Fruit fly (Drosophila melanogaster) whole organism, embryonic: ENCODE data around the gene Cdc42.

Experiments
- ATbp ChIP-seq: fragments of 200-800 bp; sonication (Bioruptor generic); optimal IDR thresholded peaks from 2 replicates; lab custom pipeline; 2017; ENCODE audit warnings: missing biosample characterization, mild to moderate bottlenecking, missing genetic modification characterization, missing genetic modification reagents
- B-H2 ChIP-seq: fragments of 200-800 bp; sonication (Bioruptor generic); optimal IDR thresholded peaks from 2 replicates; lab custom pipeline; 2018; ENCODE audit warnings: missing biosample characterization, mild to moderate bottlenecking, missing genetic modification characterization
- CG10431 ChIP-seq: fragments of 200-800 bp; sonication (Bioruptor generic); optimal IDR thresholded peaks from 3 replicates; lab custom pipeline; 2018; ENCODE audit warnings: missing biosample characterization, mild to moderate bottlenecking, missing genetic modification characterization
- CG10979 ChIP-seq: fragments of 200-800 bp; sonication (Bioruptor generic); optimal IDR thresholded peaks from 2 replicates; lab custom pipeline; 2018; ENCODE audit warnings: missing biosample characterization, mild to moderate bottlenecking, missing genetic modification characterization, moderate library complexity
- CG12299 ChIP-seq: fragments of 200-800 bp; sonication (Bioruptor generic); optimal IDR thresholded peaks from 2 replicates; lab custom pipeline; 2018; ENCODE audit warnings: missing biosample characterization, mild to moderate bottlenecking, missing genetic modification characterization
- CG14710 ChIP-seq: fragments of 200-800 bp; sonication (Bioruptor generic); optimal IDR thresholded peaks from 3 replicates; lab custom pipeline; 2019; ENCODE audit warnings: missing biosample characterization, mild to moderate bottlenecking, missing genetic modification characterization, moderate library complexity
- CG17186 ChIP-seq: fragments of 200-800 bp; sonication (Bioruptor generic); optimal IDR thresholded peaks from 3 replicates; lab custom pipeline; 2017; ENCODE audit warnings: missing biosample characterization, missing genetic modification reagents, missing genetic modification characterization
- CG17385 ChIP-seq: fragments of 200-800 bp; sonication (Bioruptor generic); optimal IDR thresholded peaks from 3 replicates; lab custom pipeline; 2018; ENCODE audit warnings: missing biosample characterization, mild to moderate bottlenecking, missing genetic modification characterization
- CG17829 ChIP-seq: fragments of 200-800 bp; optimal IDR thresholded peaks from 2 replicates; lab custom pipeline; 2019; ENCODE audit warnings: missing biosample characterization, mild to moderate bottlenecking, missing genetic modification characterization, moderate library complexity
- CG18011 ChIP-seq: fragments of 200-800 bp; sonication (Bioruptor generic); optimal IDR thresholded peaks from 2 replicates; lab custom pipeline; 2017; ENCODE audit warnings: missing biosample characterization, missing genetic modification characterization, mild to moderate bottlenecking, moderate library complexity, missing genotype
- CG2129 ChIP-seq: fragments of 200-800 bp; sonication (Bioruptor generic); IDR thresholded peaks from 2 replicates; pipeline ENCODE4 v1.3.6; 2022; ENCODE audit warnings: missing biosample characterization, missing genetic modification characterization; ENCODE audit not compliant: partially characterized antibody
- CG2678 ChIP-seq: fragments of 200-800 bp; sonication (Bioruptor generic); optimal IDR thresholded peaks from 3 replicates; lab custom pipeline; 2019; ENCODE audit warnings: missing biosample characterization, mild to moderate bottlenecking, missing genetic modification characterization, moderate library complexity
- CG2712 ChIP-seq: fragments of 200-800 bp; optimal IDR thresholded peaks from 3 replicates; lab custom pipeline; 2019; ENCODE audit warnings: missing biosample characterization, mild to moderate bottlenecking, missing genetic modification characterization, moderate library complexity
- CG3065 ChIP-seq: fragments of 200-800 bp; sonication (Bioruptor generic); optimal IDR thresholded peaks from 2 replicates; lab custom pipeline; 2016; ENCODE audit warnings: missing biosample characterization, missing genetic modification characterization
- CG34422 ChIP-seq: fragments of 200-800 bp; sonication (Bioruptor generic); IDR thresholded peaks from 3 replicates; pipeline ENCODE4 v1.3.6; 2022; ENCODE audit warnings: missing biosample characterization, missing genetic modification characterization
- CG42726 ChIP-seq: fragments of 200-800 bp; sonication (Bioruptor generic); IDR thresholded peaks from 2 replicates; pipeline ENCODE4 v1.3.6; 2022; ENCODE audit warnings: missing biosample characterization, missing genetic modification characterization; ENCODE audit not compliant: partially characterized antibody
- CG4617 ChIP-seq: fragments of 200-800 bp; sonication (Bioruptor generic); optimal IDR thresholded peaks from 3 replicates; lab custom pipeline; 2016; ENCODE audit warnings: missing biosample characterization, missing genetic modification characterization, borderline replicate concordance
- CG4730 ChIP-seq: fragments of 200-800 bp; sonication (Bioruptor generic); IDR thresholded peaks from 2 replicates; pipeline ENCODE4 v1.3.6; 2022; ENCODE audit warnings: missing biosample characterization, missing genetic modification characterization
- CG6175 ChIP-seq: fragments of 200-800 bp; sonication (Bioruptor generic); IDR thresholded peaks from 3 replicates; pipeline ENCODE4 v1.3.6; 2022; ENCODE audit warnings: missing biosample characterization, missing genetic modification characterization
- CG6254 ChIP-seq: fragments of 200-800 bp; sonication (Bioruptor generic); optimal IDR thresholded peaks from 3 replicates; lab custom pipeline; 2017; ENCODE audit warnings: mild to moderate bottlenecking, missing biosample characterization, missing genetic modification reagents, missing genetic modification characterization
- CG7372 ChIP-seq: fragments of 200-800 bp; sonication (Bioruptor generic); IDR thresholded peaks from 2 replicates; pipeline ENCODE4 v1.3.6; 2022; ENCODE audit warnings: missing biosample characterization, missing genetic modification characterization
- CG8290 ChIP-seq, 3 experiments: fragments of 200-800 bp; sonication (Bioruptor generic); optimal IDR thresholded peaks; 2 replicates each; lab custom pipeline; 2016 to 2019; ENCODE audit warnings: missing biosample characterization in 3 of 3, missing genetic modification characterization in 3 of 3, mild to moderate bottlenecking in 2 of 3, moderate library complexity in 1 of 3
- CG8765 ChIP-seq: fragments of 200-800 bp; sonication (Bioruptor generic); IDR thresholded peaks from 2 replicates; pipeline ENCODE4 v1.3.6; 2022; ENCODE audit warnings: missing biosample characterization, missing genetic modification characterization
- CG9609 ChIP-seq: fragments of 200-800 bp; sonication (Bioruptor generic); optimal IDR thresholded peaks from 3 replicates; lab custom pipeline; 2016; ENCODE audit warnings: missing biosample characterization, missing genetic modification characterization
- CG9932 ChIP-seq: fragments of 200-800 bp; sonication (Bioruptor generic); IDR thresholded peaks from 2 replicates; pipeline ENCODE4 v1.3.6; 2022; ENCODE audit warnings: missing biosample characterization, missing genetic modification characterization
- CHES-1-like ChIP-seq: fragments of 200-800 bp; sonication (Bioruptor generic); optimal IDR thresholded peaks from 2 replicates; lab custom pipeline; 2016; ENCODE audit warnings: missing biosample characterization, missing genetic modification characterization
- CTCF ChIP-seq: fragments of 200-800 bp; sonication (Bioruptor generic); optimal IDR thresholded peaks from 2 replicates; lab custom pipeline; 2017; ENCODE audit warnings: missing biosample characterization, mild to moderate bottlenecking, missing genetic modification characterization, moderate library complexity
- Chrac-16 ChIP-seq: fragments of 200-800 bp; sonication (Bioruptor generic); optimal IDR thresholded peaks from 3 replicates; lab custom pipeline; 2016; ENCODE audit warnings: missing biosample characterization, missing genetic modification characterization
- Dfd ChIP-seq, 2 experiments: fragments of >200 bp; optimal IDR thresholded peaks; 2 replicates each; lab custom pipeline; 2017; ENCODE audit warnings: missing biosample characterization in 2 of 2, missing genetic modification characterization in 2 of 2
- Elba2 ChIP-seq: fragments of 200-800 bp; sonication (Bioruptor generic); optimal IDR thresholded peaks from 3 replicates; lab custom pipeline; 2016; ENCODE audit warnings: missing biosample characterization, missing genetic modification characterization
- Hand ChIP-seq: fragments of 200-800 bp; sonication (Bioruptor generic); optimal IDR thresholded peaks from 2 replicates; lab custom pipeline; 2017; ENCODE audit warnings: mild to moderate bottlenecking, missing biosample characterization, missing genetic modification reagents, missing genetic modification characterization
- Jarid2 ChIP-seq: fragments of 200-800 bp; sonication (Bioruptor generic); optimal IDR thresholded peaks from 3 replicates; lab custom pipeline; 2017; ENCODE audit warnings: mild to moderate bottlenecking, missing biosample characterization, missing genetic modification reagents, missing genetic modification characterization
- PHDP ChIP-seq: fragments of 200-800 bp; sonication (Bioruptor generic); optimal IDR thresholded peaks from 3 replicates; lab custom pipeline; 2018; ENCODE audit warnings: missing biosample characterization, mild to moderate bottlenecking, missing genetic modification characterization, moderate library complexity
- Pdp1 ChIP-seq, 2 experiments: fragments of 200-800 bp; sonication (Bioruptor generic); optimal IDR thresholded peaks; 3 replicates each; lab custom pipeline; 2016; ENCODE audit warnings: missing biosample characterization in 2 of 2, missing genetic modification characterization in 2 of 2, mild to moderate bottlenecking in 1 of 2, moderate library complexity in 1 of 2
- ap ChIP-seq: fragments of 200-800 bp; sonication (Bioruptor generic); IDR thresholded peaks from 2 replicates; pipeline ENCODE4 v1.3.6; 2022; ENCODE audit warnings: missing biosample characterization, missing genetic modification characterization
- bab2 ChIP-seq: fragments of 200-800 bp; sonication (Bioruptor generic); optimal IDR thresholded peaks from 2 replicates; lab custom pipeline; 2016; ENCODE audit warnings: missing biosample characterization, missing genetic modification characterization
- br ChIP-seq: fragments of >200 bp; optimal IDR thresholded peaks from 2 replicates; lab custom pipeline; 2017
- fd102C ChIP-seq: fragments of 200-800 bp; sonication (Bioruptor generic); optimal IDR thresholded peaks from 2 replicates; lab custom pipeline; 2018; ENCODE audit warnings: missing biosample characterization, mild to moderate bottlenecking, missing genetic modification characterization, moderate library complexity
- fd64A ChIP-seq: fragments of 200-800 bp; sonication (Bioruptor generic); optimal IDR thresholded peaks from 3 replicates; lab custom pipeline; 2018; ENCODE audit warnings: missing biosample characterization, mild to moderate bottlenecking, missing genetic modification characterization
- grn ChIP-seq: fragments of 200-800 bp; sonication (Bioruptor generic); optimal IDR thresholded peaks from 3 replicates; lab custom pipeline; 2017; ENCODE audit warnings: missing biosample characterization, missing genetic modification characterization
- knrl ChIP-seq: fragments of 200-800 bp; sonication (Bioruptor generic); IDR thresholded peaks from 3 replicates; pipeline ENCODE4 v1.3.6; 2022; ENCODE audit warnings: missing biosample characterization, missing genetic modification characterization; ENCODE audit not compliant: partially characterized antibody
- lola ChIP-seq, 3 experiments: fragments of >200 bp in 2 of 3; fragments of 200-800 bp in 1 of 3; sonication (Bioruptor generic) in 1 of 3; optimal IDR thresholded peaks; 2 replicates each; lab custom pipeline; 2017 to 2019; ENCODE audit warnings: missing biosample characterization in 3 of 3, missing genetic modification characterization in 3 of 3, mild to moderate bottlenecking in 1 of 3, moderate library complexity in 1 of 3
- mld ChIP-seq: fragments of 200-800 bp; sonication (Bioruptor generic); IDR thresholded peaks from 3 replicates; pipeline ENCODE4 v1.3.6; 2022; ENCODE audit warnings: missing biosample characterization, missing genetic modification characterization; ENCODE audit not compliant: partially characterized antibody
- p53 ChIP-seq: fragments of 200-800 bp; sonication (Bioruptor generic); optimal IDR thresholded peaks from 2 replicates; lab custom pipeline; 2016; ENCODE audit warnings: missing biosample characterization, missing genetic modification characterization
- sob ChIP-seq: fragments of 200-800 bp; sonication (Bioruptor generic); IDR thresholded peaks from 2 replicates; pipeline ENCODE4 v1.3.6; 2022; ENCODE audit warnings: missing biosample characterization, missing genetic modification characterization
- tgo ChIP-seq: fragments of 200-800 bp; sonication (Bioruptor generic); IDR thresholded peaks from 3 replicates; pipeline ENCODE4 v1.3.6; 2022; ENCODE audit warnings: missing biosample characterization, missing genetic modification characterization
- ttk ChIP-seq: fragments of 200-800 bp; sonication (Bioruptor generic); IDR thresholded peaks from 2 replicates; pipeline ENCODE4 v2.1.2; 2022; ENCODE audit warnings: missing biosample characterization, missing genetic modification characterization
- z ChIP-seq: fragments of 200-800 bp; sonication (Bioruptor generic); IDR thresholded peaks from 3 replicates; pipeline ENCODE4 v1.3.6; 2022; ENCODE audit warnings: missing biosample characterization, missing genetic modification characterization
- zfh2 ChIP-seq: fragments of 200-800 bp; sonication (Bioruptor generic); optimal IDR thresholded peaks from 2 replicates; lab custom pipeline; 2016; ENCODE audit warnings: missing biosample characterization, missing genetic modification characterization

Gene Cdc42

DNA sequence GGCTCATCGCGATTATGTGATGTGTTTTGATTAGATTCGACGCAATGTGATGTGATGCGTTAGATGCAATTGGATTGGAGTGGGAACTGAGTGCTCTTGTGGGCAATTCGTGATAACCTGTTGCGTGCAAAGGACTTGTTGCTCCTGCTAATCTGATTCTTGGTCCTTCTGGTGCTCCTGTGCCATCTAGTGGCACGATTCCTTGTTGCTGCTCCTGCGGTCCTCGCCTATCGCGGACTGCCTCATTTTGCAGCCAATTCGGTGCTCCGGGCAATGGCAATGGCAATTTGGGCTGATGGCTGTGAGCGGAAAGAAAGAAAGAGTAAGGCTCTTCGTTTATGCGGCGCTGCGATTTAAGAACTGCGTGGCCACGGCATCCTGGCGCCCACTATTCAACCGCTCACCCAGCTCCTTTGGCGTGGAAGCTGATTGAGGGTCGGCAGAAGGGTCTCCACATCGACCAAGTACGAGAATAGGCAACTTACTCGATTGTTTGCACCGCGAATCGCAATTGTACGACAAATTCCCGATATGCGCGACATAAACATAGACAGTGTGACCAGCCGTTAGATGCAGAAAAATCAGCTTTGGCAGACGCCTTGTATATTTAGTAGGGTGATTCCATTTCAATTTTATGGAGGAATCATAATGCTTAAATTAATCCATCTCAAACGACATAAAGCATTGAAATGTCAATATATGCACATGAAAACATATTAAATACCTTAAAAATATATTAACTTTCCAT lies 3.8 kb upstream of the Cdc42 start, which contains the start of gene Mer (continued):
- TF ChIP-seq Jarid2 (GFP tag; lab: Kevin White, UChicago) = no peak
- TF ChIP-seq grn = no peak
- peak; percentile 80 for TF ChIP-seq Hand (GFP tag; lab: Kevin White, UChicago)
- peak; percentile 76 for TF ChIP-seq CG9932 (GFP tag; lab: Robert Waterston, UW)
- TF ChIP-seq CG2678 (tag; lab: Kevin White, UChicago) = peak; percentile 88
- TF ChIP-seq fd64A (GFP tag; lab: Kevin White, UChicago) = peak; percentile 62
- TF ChIP-seq CG17186 (GFP tag; lab: Kevin White, UChicago) = peak; percentile 46
- TF ChIP-seq CG8290 (GFP tag; optimal IDR thresholded peaks at IDR 0.05; lab: Kevin White, UChicago) = peak; percentile 85
- peak; percentile 49 to 97 for TF ChIP-seq CG8290 (tag; optimal IDR thresholded peaks at IDR 0.05; lab: Kevin White, UChicago)
- TF ChIP-seq CG4730 (GFP tag; lab: Robert Waterston, UW) = peak; percentile 67
- TF ChIP-seq br (lab: Kevin White, UChicago) = no peak
- TF ChIP-seq CG10431 (GFP tag; lab: Kevin White, UChicago) = peak; percentile 60
- TF ChIP-seq ap = peak; percentile 35; the same call in 1 of the 2 replicates
- peak; percentile 86 for TF ChIP-seq CG9609 (GFP tag; lab: Kevin White, UChicago)
- TF ChIP-seq lola (GFP tag; optimal IDR thresholded peaks at IDR 0.05; lab: Kevin White, UChicago) = peak in 1 of 3 experiments; percentile 74
- TF ChIP-seq bab2 = peak; percentile 81
- TF ChIP-seq z = no peak
- peak; percentile 89 for TF ChIP-seq PHDP
- TF ChIP-seq knrl (GFP tag; lab: Robert Waterston, UW) = no peak
- TF ChIP-seq CG17829 (tag; lab: Kevin White, UChicago) = peak; percentile 87
- peak; percentile 86 for TF ChIP-seq sob
- peak; percentile 33; the same call in 1 of the 2 replicates for TF ChIP-seq CG8765 (GFP tag; lab: Robert Waterston, UW)
- TF ChIP-seq CTCF (GFP tag; lab: Kevin White, UChicago) = peak; percentile 12
- TF ChIP-seq CG10979 (tag; lab: Kevin White, UChicago) = peak; percentile 84
- TF ChIP-seq p53 (GFP tag; lab: Kevin White, UChicago) = peak; percentile 71
- peak; percentile 10 for TF ChIP-seq fd102C
- TF ChIP-seq Elba2 = peak; percentile 44
- peak; percentile 84 for TF ChIP-seq zfh2 (GFP tag; lab: Kevin White, UChicago)
- TF ChIP-seq CG2712 (tag; lab: Kevin White, UChicago) = peak; percentile 86
- TF ChIP-seq CG34422 (GFP tag; lab: Robert Waterston, UW) = peak; percentile 88
- peak; percentile 17 for TF ChIP-seq CG3065 (GFP tag; lab: Kevin White, UChicago)
- TF ChIP-seq CG2129 (GFP tag; lab: Robert Waterston, UW) = no peak
- no peak for TF ChIP-seq CG42726
- no peak for TF ChIP-seq mld (GFP tag; lab: Robert Waterston, UW)
- TF ChIP-seq CG6254 = peak; percentile 51
- TF ChIP-seq CG4617 (GFP tag; lab: Kevin White, UChicago) = peak; percentile 79
- peak; percentile 62; the same call in 1 of the 3 replicates for TF ChIP-seq CG6175 (GFP tag; lab: Robert Waterston, UW)
- peak; percentile 64 for TF ChIP-seq CG18011 (GFP tag; lab: Kevin White, UChicago)
- peak; percentile 80 for TF ChIP-seq CHES-1-like
- TF ChIP-seq CG7372 (GFP tag; lab: Robert Waterston, UW) = peak; percentile 81
- peak; percentile 74 for TF ChIP-seq ttk (GFP tag; lab: Robert Waterston, UW)
- no peak for TF ChIP-seq Dfd (GFP tag; optimal IDR thresholded peaks at IDR 0.05; lab: Kevin White, UChicago)
- TF ChIP-seq CG12299 (tag; lab: Kevin White, UChicago) = peak; percentile 84
- peak; percentile 73 for TF ChIP-seq ATbp (GFP tag; lab: Kevin White, UChicago)
- TF ChIP-seq CG17385 (GFP tag; lab: Kevin White, UChicago) = peak; percentile 77
- TF ChIP-seq CG14710 (tag; lab: Kevin White, UChicago) = peak; percentile 62
- TF ChIP-seq B-H2 (GFP tag; lab: Kevin White, UChicago) = peak; percentile 66
- peak; percentile 79 for TF ChIP-seq tgo (GFP tag; lab: Robert Waterston, UW)
- peak; percentile 81 for TF ChIP-seq Chrac-16
- peak; percentile 78 to 81 for TF ChIP-seq Pdp1 (GFP tag; optimal IDR thresholded peaks at IDR 0.05; lab: Kevin White, UChicago)
